Fruit fly (Drosophila melanogaster) whole organism, embryonic: ENCODE data around the gene Bcs1.

Experiments
- ATbp ChIP-seq: fragments of 200-800 bp; sonication (Bioruptor generic); optimal IDR thresholded peaks from 2 replicates; lab custom pipeline; 2017; ENCODE audit warnings: missing biosample characterization, mild to moderate bottlenecking, missing genetic modification characterization, missing genetic modification reagents
- BEAF-32 ChIP-seq: fragments of 200-800 bp; sonication (Bioruptor generic); optimal IDR thresholded peaks from 3 replicates; lab custom pipeline; 2017; ENCODE audit warnings: missing biosample characterization, missing genetic modification characterization, mild to moderate bottlenecking, moderate library complexity, missing genetic modification reagents
- CG10267 ChIP-seq: fragments of 200-800 bp; sonication (Bioruptor generic); optimal IDR thresholded peaks from 2 replicates; lab custom pipeline; 2018; ENCODE audit warnings: missing biosample characterization, mild to moderate bottlenecking, missing genetic modification characterization, moderate library complexity
- CG12071 ChIP-seq: fragments of 200-800 bp; sonication (Bioruptor generic); optimal IDR thresholded peaks from 3 replicates; lab custom pipeline; 2018; ENCODE audit warnings: missing biosample characterization, mild to moderate bottlenecking, missing genetic modification characterization
- CG12659 ChIP-seq: fragments of 200-800 bp; sonication (Bioruptor generic); optimal IDR thresholded peaks from 3 replicates; lab custom pipeline; 2017; ENCODE audit warnings: mild to moderate bottlenecking, missing biosample characterization, missing genetic modification reagents, missing genetic modification characterization
- CG12942 ChIP-seq: fragments of 200-800 bp; sonication (Bioruptor generic); optimal IDR thresholded peaks from 3 replicates; lab custom pipeline; 2016; ENCODE audit warnings: missing biosample characterization, missing genetic modification characterization
- CG13624 ChIP-seq: fragments of 200-800 bp; sonication (Bioruptor generic); optimal IDR thresholded peaks from 2 replicates; lab custom pipeline; 2016; ENCODE audit warnings: missing biosample characterization, missing genetic modification characterization
- CG15601 ChIP-seq: fragments of 200-800 bp; sonication (Bioruptor generic); optimal IDR thresholded peaks from 3 replicates; lab custom pipeline; 2019; ENCODE audit warnings: missing biosample characterization, mild to moderate bottlenecking, missing genetic modification characterization, moderate library complexity
- CG1603 ChIP-seq: fragments of 200-800 bp; sonication (Bioruptor generic); optimal IDR thresholded peaks from 2 replicates; lab custom pipeline; 2019; ENCODE audit warnings: missing biosample characterization, mild to moderate bottlenecking, missing genetic modification characterization, moderate library complexity
- CG17802 ChIP-seq: fragments of 200-800 bp; sonication (Bioruptor generic); optimal IDR thresholded peaks from 2 replicates; lab custom pipeline; 2018; ENCODE audit warnings: missing biosample characterization, mild to moderate bottlenecking, missing genetic modification characterization, moderate library complexity
- CG2116 ChIP-seq: fragments of 200-800 bp; sonication (Bioruptor generic); optimal IDR thresholded peaks from 3 replicates; lab custom pipeline; 2018; ENCODE audit warnings: missing biosample characterization, mild to moderate bottlenecking, missing genetic modification characterization
- CG30020 ChIP-seq: fragments of 200-800 bp; optimal IDR thresholded peaks from 2 replicates; lab custom pipeline; 2019; ENCODE audit warnings: missing biosample characterization, mild to moderate bottlenecking, missing genetic modification characterization, moderate library complexity
- CG34422 ChIP-seq: fragments of 200-800 bp; sonication (Bioruptor generic); IDR thresholded peaks from 3 replicates; pipeline ENCODE4 v1.3.6; 2022; ENCODE audit warnings: missing biosample characterization, missing genetic modification characterization
- CG3995 ChIP-seq: fragments of 200-800 bp; sonication (Bioruptor generic); optimal IDR thresholded peaks from 3 replicates; lab custom pipeline; 2016; ENCODE audit warnings: missing biosample characterization, missing genetic modification characterization
- CG4282 ChIP-seq: fragments of 200-800 bp; sonication (Bioruptor generic); optimal IDR thresholded peaks from 2 replicates; lab custom pipeline; 2016; ENCODE audit warnings: missing biosample characterization, missing genetic modification characterization
- CG4617 ChIP-seq: fragments of 200-800 bp; sonication (Bioruptor generic); optimal IDR thresholded peaks from 3 replicates; lab custom pipeline; 2016; ENCODE audit warnings: missing biosample characterization, missing genetic modification characterization, borderline replicate concordance
- CG6813 ChIP-seq: fragments of 200-800 bp; sonication (Bioruptor generic); optimal IDR thresholded peaks from 2 replicates; lab custom pipeline; 2017; ENCODE audit warnings: missing biosample characterization, missing genetic modification characterization, mild to moderate bottlenecking, moderate library complexity, missing genetic modification reagents
- CG8924 ChIP-seq: fragments of 200-800 bp; optimal IDR thresholded peaks from 3 replicates; lab custom pipeline; 2019; ENCODE audit warnings: missing biosample characterization, mild to moderate bottlenecking, missing genetic modification characterization, moderate library complexity
- CG9797 ChIP-seq: fragments of 200-800 bp; sonication (Bioruptor generic); optimal IDR thresholded peaks from 3 replicates; lab custom pipeline; 2018; ENCODE audit warnings: missing biosample characterization, mild to moderate bottlenecking, missing genetic modification characterization
- Dll ChIP-seq: fragments of 200-800 bp; sonication (Bioruptor generic); IDR thresholded peaks from 4 replicates; pipeline ENCODE4 v1.3.6; 2022; ENCODE audit warnings: missing biosample characterization, missing genetic modification characterization; ENCODE audit not compliant: partially characterized antibody
- E2f2 ChIP-seq: fragments of 200-800 bp; sonication (Bioruptor generic); IDR thresholded peaks from 2 replicates; pipeline ENCODE4 v1.3.6; 2022; ENCODE audit warnings: missing biosample characterization, missing genetic modification characterization
- Ets97D ChIP-seq: fragments of 200-800 bp; sonication (Bioruptor generic); optimal IDR thresholded peaks from 3 replicates; lab custom pipeline; 2016; ENCODE audit warnings: missing biosample characterization, missing genetic modification characterization
- Lhr ChIP-seq: fragments of 200-800 bp; sonication (Bioruptor generic); optimal IDR thresholded peaks from 3 replicates; lab custom pipeline; 2017; ENCODE audit warnings: mild to moderate bottlenecking, missing biosample characterization, missing genetic modification reagents, missing genetic modification characterization
- MESR4 ChIP-seq: fragments of 200-800 bp; sonication (Bioruptor generic); optimal IDR thresholded peaks from 2 replicates; lab custom pipeline; 2018; ENCODE audit warnings: missing biosample characterization, mild to moderate bottlenecking, missing genetic modification characterization, moderate library complexity
- Med ChIP-seq: fragments of 200-800 bp; sonication (Bioruptor generic); peaks from one replicate; lab custom pipeline; 2016; ENCODE audit warnings: missing biosample characterization, missing genetic modification characterization, mild to moderate bottlenecking, inconsistent platforms, moderate library complexity
- Myb ChIP-seq: fragments of 200-800 bp; sonication (Bioruptor generic); optimal IDR thresholded peaks from 2 replicates; lab custom pipeline; 2016; ENCODE audit warnings: missing biosample characterization, missing genetic modification characterization
- Rfx ChIP-seq: fragments of 200-800 bp; sonication (Bioruptor generic); IDR thresholded peaks from 2 replicates; pipeline ENCODE4 v1.3.6; 2022; ENCODE audit warnings: missing biosample characterization, missing genetic modification characterization
- bigmax ChIP-seq: fragments of 200-800 bp; sonication (Bioruptor generic); optimal IDR thresholded peaks from 2 replicates; lab custom pipeline; 2018; ENCODE audit warnings: missing biosample characterization, mild to moderate bottlenecking, missing genetic modification characterization
- cg ChIP-seq: fragments of 200-800 bp; sonication (Bioruptor generic); optimal IDR thresholded peaks from 3 replicates; lab custom pipeline; 2019; ENCODE audit warnings: missing biosample characterization, mild to moderate bottlenecking, missing genetic modification characterization, moderate library complexity
- eyg ChIP-seq: fragments of 200-800 bp; sonication (Bioruptor generic); optimal IDR thresholded peaks from 3 replicates; lab custom pipeline; 2016; ENCODE audit warnings: missing biosample characterization, missing genetic modification characterization
- grau ChIP-seq: fragments of 200-800 bp; optimal IDR thresholded peaks from 3 replicates; lab custom pipeline; 2019; ENCODE audit warnings: missing biosample characterization, mild to moderate bottlenecking, missing genetic modification characterization, moderate library complexity
- lbe ChIP-seq: fragments of 200-800 bp; sonication (Bioruptor generic); optimal IDR thresholded peaks from 2 replicates; lab custom pipeline; 2016; ENCODE audit warnings: missing biosample characterization, mild to moderate bottlenecking, missing genetic modification characterization
- pzg ChIP-seq: fragments of 200-800 bp; sonication (Bioruptor generic); optimal IDR thresholded peaks from 3 replicates; lab custom pipeline; 2018; ENCODE audit warnings: missing biosample characterization, mild to moderate bottlenecking, missing genetic modification characterization, moderate library complexity
- sens ChIP-seq: fragments of 200-800 bp; sonication (Bioruptor generic); peaks from one replicate; lab custom pipeline; 2016; ENCODE audit warnings: missing biosample characterization, missing genetic modification characterization
- stwl ChIP-seq: fragments of 200-800 bp; sonication (Bioruptor generic); optimal IDR thresholded peaks from 3 replicates; lab custom pipeline; 2018; ENCODE audit warnings: missing biosample characterization, mild to moderate bottlenecking, missing genetic modification characterization, moderate library complexity
- tap ChIP-seq: fragments of 200-800 bp; optimal IDR thresholded peaks from 3 replicates; lab custom pipeline; 2019; ENCODE audit warnings: missing biosample characterization, mild to moderate bottlenecking, missing genetic modification characterization, moderate library complexity
- tio ChIP-seq: fragments of 200-800 bp; sonication (Bioruptor generic); optimal IDR thresholded peaks from 2 replicates; lab custom pipeline; 2017; ENCODE audit warnings: missing biosample characterization, missing genetic modification characterization, inconsistent platforms
- twi ChIP-seq: fragments of 200-800 bp; optimal IDR thresholded peaks from 2 replicates; lab custom pipeline; 2019; ENCODE audit warnings: missing biosample characterization, mild to moderate bottlenecking, missing genetic modification characterization, moderate library complexity

Bcs1 gene

DNA sequence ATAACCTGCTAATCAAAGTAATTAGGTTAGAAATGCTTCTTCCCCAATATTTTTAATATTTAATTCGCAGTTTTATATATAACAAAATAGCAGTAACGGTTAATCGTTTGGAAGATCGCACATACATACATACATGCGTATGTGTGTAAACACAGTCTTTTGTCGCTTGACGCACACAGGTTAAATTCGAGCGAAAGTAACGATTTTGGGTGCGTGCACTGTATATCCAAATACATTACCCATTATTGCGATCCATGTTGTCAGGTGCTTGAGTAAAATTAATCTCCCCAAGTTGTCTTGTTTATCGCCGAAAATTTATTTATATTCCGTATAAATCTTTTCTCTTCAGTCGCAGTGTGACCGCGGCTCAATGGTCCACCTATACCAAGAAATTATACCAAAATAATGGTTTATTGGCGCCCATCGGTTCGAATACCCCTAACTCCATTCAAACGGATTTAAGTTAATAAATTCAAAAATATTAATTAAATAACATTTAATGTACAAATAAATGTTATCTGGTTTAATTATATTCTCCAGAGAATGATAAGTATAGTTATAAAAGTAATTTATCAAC, 18.4 kb upstream of the Bcs1 start, which contains the start of gene CG34159 (continued):
- TF ChIP-seq CG8924 (tag; lab: Kevin White, UChicago) (peak; percentile 33), CG3995 (peak; percentile 40), Ets97D (peak; percentile 7), stwl (peak; percentile 40), Rfx (no peak), lbe (peak; percentile 43), Myb (GFP tag; lab: Kevin White, UChicago) (peak; percentile 56), Dll (GFP tag; lab: Robert Waterston, UW) (peak; percentile 21; the same call in 1 of the 4 replicates), grau (tag; lab: Kevin White, UChicago) (peak; percentile 29), bigmax (GFP tag; lab: Kevin White, UChicago) (peak; percentile 41), CG4617 (GFP tag; lab: Kevin White, UChicago) (peak; percentile 90), cg (GFP tag; lab: Kevin White, UChicago) (peak; percentile 81), CG17802 (tag; lab: Kevin White, UChicago) (peak; percentile 51), CG12659 (GFP tag; lab: Kevin White, UChicago) (peak; percentile 62), CG1603 (tag; lab: Kevin White, UChicago) (peak; percentile 17), CG30020 (tag; lab: Kevin White, UChicago) (peak; percentile 64), MESR4 (GFP tag; lab: Kevin White, UChicago) (peak; percentile 90), ATbp (GFP tag; lab: Kevin White, UChicago) (no peak), CG2116 (GFP tag; lab: Kevin White, UChicago) (peak; percentile 18), CG15601 (tag; lab: Kevin White, UChicago) (no peak), CG13624 (GFP tag; lab: Kevin White, UChicago) (no peak), pzg (peak; percentile 55), Lhr (GFP tag; lab: Kevin White, UChicago) (no peak), sens (GFP tag; lab: Kevin White, UChicago) (peak; percentile 56), CG10267 (peak; percentile 12), eyg (GFP tag; lab: Kevin White, UChicago) (no peak), CG12071 (GFP tag; lab: Kevin White, UChicago) (no peak), BEAF-32 (GFP tag; lab: Kevin White, UChicago) (peak; percentile 9), CG6813 (GFP tag; lab: Kevin White, UChicago) (no peak), E2f2 (GFP tag; lab: Robert Waterston, UW) (peak; percentile 68), CG4282 (GFP tag; lab: Kevin White, UChicago) (no peak), CG12942 (GFP tag; lab: Kevin White, UChicago) (no peak), CG9797 (peak; percentile 65), CG34422 (peak; percentile 56; the same call in 1 of the 3 replicates), tap (no peak)

- peak; percentile 53 for TF ChIP-seq Med (GFP tag; lab: Kevin White, UChicago)
- 0 out of 3 replicates have a peak, but pooled peaks have one; percentile 24 for TF ChIP-seq CG34422
- no peak for TF ChIP-seq tio (GFP tag; lab: Kevin White, UChicago)
- TF ChIP-seq twi (tag; lab: Kevin White, UChicago), result no peak
Observed at dm6 chr2L:10205940-10206339, 16.5 kb upstream of the Bcs1 start.
